Fruit fly (Drosophila melanogaster) whole organism, prepupa: Measurements from ENCODE around the gene CG31029.

ENCODE experiments used
- Blimp-1 ChIP-seq: fragments of 200-800 bp; sonication (Bioruptor generic); optimal IDR thresholded peaks from 3 replicates; lab custom pipeline; 2017; ENCODE audit warnings: missing biosample characterization, missing genetic modification characterization, mild to moderate bottlenecking, moderate library complexity, missing genetic modification reagents
- CG10631 ChIP-seq: fragments of 200-800 bp; sonication (Bioruptor generic); optimal IDR thresholded peaks from 2 replicates; lab custom pipeline; 2016; ENCODE audit warnings: missing biosample characterization, missing genetic modification characterization
- CG10669 ChIP-seq: fragments of 200-800 bp; sonication (Bioruptor generic); optimal IDR thresholded peaks from 3 replicates; lab custom pipeline; 2018; ENCODE audit warnings: missing biosample characterization, mild to moderate bottlenecking, missing genetic modification characterization, moderate library complexity
- CG11294 ChIP-seq: fragments of 200-800 bp; sonication (Bioruptor generic); IDR thresholded peaks from 2 replicates; pipeline ENCODE4 v1.3.6; 2022; ENCODE audit warnings: missing biosample characterization, missing genetic modification characterization
- CG11762 ChIP-seq: fragments of 200-800 bp; sonication (Bioruptor generic); optimal IDR thresholded peaks from 3 replicates; lab custom pipeline; 2016; ENCODE audit warnings: missing biosample characterization, missing genetic modification characterization; ENCODE audit not compliant: insufficient read depth
- CG11902 ChIP-seq: fragments of 200-800 bp; sonication (Bioruptor generic); optimal IDR thresholded peaks from 3 replicates; lab custom pipeline; 2016; ENCODE audit warnings: missing biosample characterization, missing genetic modification characterization
- CG15336 ChIP-seq: fragments of 200-800 bp; sonication (Bioruptor generic); IDR thresholded peaks from 2 replicates; pipeline ENCODE4 v1.3.6; 2022; ENCODE audit warnings: missing biosample characterization, missing genetic modification characterization
- CG1621 ChIP-seq: fragments of 200-800 bp; sonication (Bioruptor generic); optimal IDR thresholded peaks from 3 replicates; lab custom pipeline; 2018; ENCODE audit warnings: missing biosample characterization, mild to moderate bottlenecking, missing genetic modification characterization
- CG16779 ChIP-seq: fragments of 200-800 bp; sonication (Bioruptor generic); optimal IDR thresholded peaks from 3 replicates; lab custom pipeline; 2017; ENCODE audit warnings: missing biosample characterization, mild to moderate bottlenecking, missing genetic modification characterization
- CG3032 ChIP-seq: fragments of 200-800 bp; optimal IDR thresholded peaks from 2 replicates; lab custom pipeline; 2019; ENCODE audit warnings: missing biosample characterization, mild to moderate bottlenecking, missing genetic modification characterization, moderate library complexity
- CG32006 ChIP-seq: fragments of 200-800 bp; sonication (Bioruptor generic); optimal IDR thresholded peaks from 3 replicates; lab custom pipeline; 2017; ENCODE audit warnings: missing biosample characterization, mild to moderate bottlenecking, missing genetic modification characterization
- CG3919 ChIP-seq: fragments of 200-800 bp; sonication (Bioruptor generic); optimal IDR thresholded peaks from 3 replicates; lab custom pipeline; 2016; ENCODE audit warnings: missing biosample characterization, missing genetic modification characterization
- CG6163 ChIP-seq: fragments of 200-800 bp; sonication (Bioruptor generic); IDR thresholded peaks from 3 replicates; pipeline ENCODE4 v1.3.6; 2022; ENCODE audit warnings: missing biosample characterization, missing genetic modification characterization
- CG6276 ChIP-seq: fragments of 200-800 bp; sonication (Bioruptor generic); optimal IDR thresholded peaks from 2 replicates; lab custom pipeline; 2017; ENCODE audit warnings: missing biosample characterization, mild to moderate bottlenecking, missing genetic modification characterization
- CG6792 ChIP-seq: fragments of 200-800 bp; sonication (Bioruptor generic); optimal IDR thresholded peaks from 3 replicates; lab custom pipeline; 2016; ENCODE audit warnings: missing biosample characterization, missing genetic modification characterization
- CG6808 ChIP-seq: fragments of 200-800 bp; sonication (Bioruptor generic); optimal IDR thresholded peaks from 3 replicates; lab custom pipeline; 2017; ENCODE audit warnings: missing biosample characterization, missing genetic modification characterization, mild to moderate bottlenecking, moderate library complexity, missing genetic modification reagents
- CG7368 ChIP-seq: fragments of 200-800 bp; sonication (Bioruptor generic); optimal IDR thresholded peaks from 3 replicates; lab custom pipeline; 2016; ENCODE audit warnings: missing biosample characterization, missing genetic modification characterization
- CG8119 ChIP-seq: fragments of 200-800 bp; sonication (Bioruptor generic); IDR thresholded peaks from 3 replicates; pipeline ENCODE4 v1.3.6; 2022; ENCODE audit warnings: missing biosample characterization, missing genetic modification characterization
- CG9139 ChIP-seq: fragments of 200-800 bp; sonication (Bioruptor generic); optimal IDR thresholded peaks from 3 replicates; lab custom pipeline; 2017; ENCODE audit warnings: missing biosample characterization, mild to moderate bottlenecking, missing genetic modification characterization
- Eip75B ChIP-seq: fragments of 200-800 bp; sonication (Bioruptor generic); optimal IDR thresholded peaks from 3 replicates; lab custom pipeline; 2016; ENCODE audit warnings: missing biosample characterization, missing genetic modification characterization
- Eip78C ChIP-seq: fragments of 200-800 bp; sonication (Bioruptor generic); peaks from one replicate; lab custom pipeline; 2016; ENCODE audit warnings: missing biosample characterization, missing genetic modification characterization
- Eip93F ChIP-seq: fragments of 200-800 bp; sonication (Bioruptor generic); optimal IDR thresholded peaks from 2 replicates; lab custom pipeline; 2016; ENCODE audit warnings: missing biosample characterization, mild to moderate bottlenecking, missing genetic modification characterization
- Ets21C ChIP-seq: fragments of 200-800 bp; sonication (Bioruptor generic); optimal IDR thresholded peaks from 3 replicates; lab custom pipeline; 2016; ENCODE audit warnings: missing biosample characterization, missing genetic modification characterization
- Ets96B ChIP-seq: fragments of 200-800 bp; optimal IDR thresholded peaks from 2 replicates; lab custom pipeline; 2019; ENCODE audit warnings: missing biosample characterization, mild to moderate bottlenecking, missing genetic modification characterization, moderate library complexity
- Gug ChIP-seq: fragments of 200-800 bp; sonication (Bioruptor generic); IDR thresholded peaks from 2 replicates; pipeline ENCODE4 v1.3.6; 2022; ENCODE audit warnings: missing biosample characterization, missing genetic modification characterization
- Hr38 ChIP-seq: sonication (Bioruptor generic); optimal IDR thresholded peaks from 2 replicates; lab custom pipeline; 2016; ENCODE audit warnings: missing biosample characterization, missing genetic modification characterization
- Hr39 ChIP-seq: fragments of 200-800 bp; sonication (Bioruptor generic); optimal IDR thresholded peaks from 2 replicates; lab custom pipeline; 2016; ENCODE audit warnings: missing biosample characterization, missing genetic modification characterization
- Hr4 ChIP-seq: fragments of 200-800 bp; sonication (Bioruptor generic); optimal IDR thresholded peaks from 3 replicates; lab custom pipeline; 2016; ENCODE audit warnings: missing biosample characterization, missing genetic modification characterization
- Lpt ChIP-seq: fragments of 200-800 bp; sonication (Bioruptor generic); optimal IDR thresholded peaks from 3 replicates; lab custom pipeline; 2016; ENCODE audit warnings: missing biosample characterization, missing genetic modification characterization
- Met ChIP-seq: fragments of 200-800 bp; sonication (Bioruptor generic); optimal IDR thresholded peaks from 3 replicates; lab custom pipeline; 2016; ENCODE audit warnings: missing biosample characterization, missing genetic modification characterization
- Smox ChIP-seq: fragments of 200-800 bp; sonication (Bioruptor generic); optimal IDR thresholded peaks from 3 replicates; lab custom pipeline; 2016; ENCODE audit warnings: missing biosample characterization, missing genetic modification characterization
- Sox102F ChIP-seq: fragments of 200-800 bp; sonication (Bioruptor generic); optimal IDR thresholded peaks from 2 replicates; lab custom pipeline; 2016; ENCODE audit warnings: missing biosample characterization, mild to moderate bottlenecking, missing genetic modification characterization
- Sox14 ChIP-seq: fragments of 200-800 bp; sonication (Bioruptor generic); optimal IDR thresholded peaks from 3 replicates; lab custom pipeline; 2016; ENCODE audit warnings: missing biosample characterization, missing genetic modification characterization
- achi ChIP-seq: fragments of 200-800 bp; sonication (Bioruptor generic); optimal IDR thresholded peaks from 3 replicates; lab custom pipeline; 2016; ENCODE audit warnings: missing biosample characterization, missing genetic modification characterization
- acj6 ChIP-seq: fragments of 200-800 bp; sonication (Bioruptor generic); optimal IDR thresholded peaks from 3 replicates; lab custom pipeline; 2016; ENCODE audit warnings: missing biosample characterization, missing genetic modification characterization
- cyc ChIP-seq: fragments of 200-800 bp; sonication (Bioruptor generic); optimal IDR thresholded peaks from 3 replicates; lab custom pipeline; 2016; ENCODE audit warnings: missing biosample characterization, missing genetic modification characterization
- dsx ChIP-seq: fragments of 200-800 bp; optimal IDR thresholded peaks from 3 replicates; lab custom pipeline; 2019; ENCODE audit warnings: missing biosample characterization, mild to moderate bottlenecking, missing genetic modification characterization, moderate library complexity; ENCODE audit not compliant: poor library complexity, severe bottlenecking
- eg ChIP-seq: fragments of 200-800 bp; sonication (Bioruptor generic); IDR thresholded peaks from 3 replicates; pipeline ENCODE4 v1.3.6; 2022; ENCODE audit warnings: missing biosample characterization, missing genetic modification characterization
- esn ChIP-seq: fragments of 200-800 bp; sonication (Bioruptor generic); optimal IDR thresholded peaks from 2 replicates; lab custom pipeline; 2016; ENCODE audit warnings: missing biosample characterization, mild to moderate bottlenecking, missing genetic modification characterization, moderate library complexity
- fd59A ChIP-seq: fragments of 200-800 bp; sonication (Bioruptor generic); optimal IDR thresholded peaks from 2 replicates; lab custom pipeline; 2017; ENCODE audit warnings: missing biosample characterization, mild to moderate bottlenecking, missing genetic modification characterization, missing genetic modification reagents
- fd85E ChIP-seq: fragments of 200-800 bp; sonication (Bioruptor generic); optimal IDR thresholded peaks from 3 replicates; lab custom pipeline; 2016; ENCODE audit warnings: missing biosample characterization, missing genetic modification characterization
- fkh ChIP-seq: fragments of 200-800 bp; sonication (Bioruptor generic); optimal IDR thresholded peaks from 3 replicates; lab custom pipeline; 2017; ENCODE audit warnings: missing biosample characterization, mild to moderate bottlenecking, missing genetic modification characterization, moderate library complexity
- net ChIP-seq: fragments of 200-800 bp; sonication (Bioruptor generic); optimal IDR thresholded peaks from 3 replicates; lab custom pipeline; 2016; ENCODE audit warnings: missing biosample characterization, missing genetic modification characterization
- pdm3 ChIP-seq: fragments of 200-800 bp; sonication (Bioruptor generic); optimal IDR thresholded peaks from 3 replicates; lab custom pipeline; 2016; ENCODE audit warnings: missing biosample characterization, missing genetic modification characterization
- salr ChIP-seq, 2 experiments: fragments of 200-800 bp; sonication (Bioruptor generic); optimal IDR thresholded peaks; 3 replicates each; lab custom pipeline; 2016 to 2018; ENCODE audit warnings: missing biosample characterization in 2 of 2, missing genetic modification characterization in 2 of 2, mild to moderate bottlenecking in 1 of 2
- spab ChIP-seq: fragments of 200-800 bp; sonication (Bioruptor generic); optimal IDR thresholded peaks from 2 replicates; lab custom pipeline; 2017; ENCODE audit warnings: missing biosample characterization, mild to moderate bottlenecking, missing genetic modification characterization, missing genetic modification reagents
- ss ChIP-seq, 2 experiments: fragments of 200-800 bp; sonication (Bioruptor generic); optimal IDR thresholded peaks; 2 replicates in 1 of 2; 3 replicates in 1 of 2; lab custom pipeline; 2017 to 2018; ENCODE audit warnings: mild to moderate bottlenecking in 2 of 2, missing biosample characterization in 2 of 2, missing genetic modification characterization in 2 of 2, moderate library complexity in 1 of 2
- svp ChIP-seq: fragments of 200-800 bp; sonication (Bioruptor generic); peaks from one replicate; lab custom pipeline; 2016; ENCODE audit warnings: missing biosample characterization, missing genetic modification characterization
- topi ChIP-seq: fragments of 200-800 bp; sonication (Bioruptor generic); optimal IDR thresholded peaks from 3 replicates; lab custom pipeline; 2016; ENCODE audit warnings: missing biosample characterization, missing genetic modification characterization

Gene CG31029

dm6 chr3R:30101389-30101935, 30.7 kb downstream of the CG31029 start (continued):
- TF ChIP-seq CG8119 (GFP tag; lab: Robert Waterston, UW) = peak; percentile 49; the same call in 1 of the 3 replicates

dm6 chr3R:30100976-30101332, 31.2 kb downstream of the CG31029 start:
- peak; percentile 54 for TF ChIP-seq CG3032
- peak; percentile 46 for TF ChIP-seq Ets96B
- TF ChIP-seq Sox14 (GFP tag; lab: Kevin White, UChicago) = peak; percentile 38
- TF ChIP-seq CG9139 (GFP tag; lab: Kevin White, UChicago) = no peak
- TF ChIP-seq salr (GFP tag; optimal IDR thresholded peaks at IDR 0.05; lab: Kevin White, UChicago) = peak; percentile 1 to 18
- peak; percentile 48 for TF ChIP-seq achi (GFP tag; lab: Kevin White, UChicago)
- TF ChIP-seq CG3919 (GFP tag; lab: Kevin White, UChicago) = peak; percentile 41
- peak in 1 of 2 experiments; percentile 19 for TF ChIP-seq ss (GFP tag; optimal IDR thresholded peaks at IDR 0.05; lab: Kevin White, UChicago)
- TF ChIP-seq CG6276 (GFP tag; lab: Kevin White, UChicago) = no peak
- no peak for TF ChIP-seq Hr38 (GFP tag; lab: Kevin White, UChicago)
- TF ChIP-seq Sox102F = peak; percentile 44
- TF ChIP-seq Hr4 (GFP tag; lab: Kevin White, UChicago) = no peak
- TF ChIP-seq CG8119 (GFP tag; lab: Robert Waterston, UW) = no peak
- TF ChIP-seq spab (GFP tag; lab: Kevin White, UChicago) = peak; percentile 42
- TF ChIP-seq CG10669 = peak; percentile 50
- no peak for TF ChIP-seq CG1621
- peak; percentile 41 for TF ChIP-seq topi
- no peak for TF ChIP-seq CG11762 (GFP tag; lab: Kevin White, UChicago)
- TF ChIP-seq Met (GFP tag; lab: Kevin White, UChicago) = peak; percentile 52
- TF ChIP-seq CG6792 (GFP tag; lab: Kevin White, UChicago) = no peak
- TF ChIP-seq Ets21C = no peak
- TF ChIP-seq CG10631 (GFP tag; lab: Kevin White, UChicago) = peak; percentile 50
- TF ChIP-seq Smox = peak; percentile 44
- TF ChIP-seq CG11294 = 0 out of 2 replicates have a peak, but pooled peaks have one; percentile 6
- TF ChIP-seq CG15336 = no peak
- TF ChIP-seq Blimp-1 (GFP tag; lab: Kevin White, UChicago) = no peak
- no peak for TF ChIP-seq Lpt (GFP tag; lab: Kevin White, UChicago)
- TF ChIP-seq cyc (GFP tag; lab: Kevin White, UChicago) = no peak
- TF ChIP-seq acj6 (GFP tag; lab: Kevin White, UChicago) = peak; percentile 37
- peak; percentile 50 for TF ChIP-seq fd59A (GFP tag; lab: Kevin White, UChicago)
- peak; percentile 9 for TF ChIP-seq net (GFP tag; lab: Kevin White, UChicago)
- no peak for TF ChIP-seq fkh (GFP tag; lab: Kevin White, UChicago)
- peak; percentile 54 for TF ChIP-seq CG6808 (GFP tag; lab: Kevin White, UChicago)
- TF ChIP-seq CG16779 (tag; lab: Kevin White, UChicago) = no peak
- peak; percentile 31 for TF ChIP-seq Eip75B (GFP tag; lab: Kevin White, UChicago)
- no peak for TF ChIP-seq svp (GFP tag; lab: Kevin White, UChicago)
- TF ChIP-seq CG32006 (GFP tag; lab: Kevin White, UChicago) = peak; percentile 13
- TF ChIP-seq esn (GFP tag; lab: Kevin White, UChicago) = peak; percentile 49
- TF ChIP-seq pdm3 (GFP tag; lab: Kevin White, UChicago) = peak; percentile 27
- no peak for TF ChIP-seq Gug (GFP tag; lab: Robert Waterston, UW)
- peak; percentile 44 for TF ChIP-seq Hr39 (GFP tag; lab: Kevin White, UChicago)
- TF ChIP-seq Eip93F = no peak
- TF ChIP-seq Eip78C (GFP tag; lab: Kevin White, UChicago) = peak; percentile 76
- peak; percentile 1 for TF ChIP-seq CG11902
- TF ChIP-seq eg (GFP tag; lab: Robert Waterston, UW) = 0 out of 3 replicates have a peak, but pooled peaks have one; percentile 52
- TF ChIP-seq CG7368 (GFP tag; lab: Kevin White, UChicago) = no peak
- TF ChIP-seq dsx (GFP tag; lab: Kevin White, UChicago) = peak; percentile 32
- TF ChIP-seq fd85E = no peak
- TF ChIP-seq CG6163 (GFP tag; lab: Robert Waterston, UW) = no peak; the same call in 2 of the 3 replicates
